Fruit fly (Drosophila melanogaster): Measurements from ENCODE around the gene CG33272.
A peak's percentile ranks its signal among the peaks of the same experiment; 100 is the strongest.

The CG33272 gene

DNA sequence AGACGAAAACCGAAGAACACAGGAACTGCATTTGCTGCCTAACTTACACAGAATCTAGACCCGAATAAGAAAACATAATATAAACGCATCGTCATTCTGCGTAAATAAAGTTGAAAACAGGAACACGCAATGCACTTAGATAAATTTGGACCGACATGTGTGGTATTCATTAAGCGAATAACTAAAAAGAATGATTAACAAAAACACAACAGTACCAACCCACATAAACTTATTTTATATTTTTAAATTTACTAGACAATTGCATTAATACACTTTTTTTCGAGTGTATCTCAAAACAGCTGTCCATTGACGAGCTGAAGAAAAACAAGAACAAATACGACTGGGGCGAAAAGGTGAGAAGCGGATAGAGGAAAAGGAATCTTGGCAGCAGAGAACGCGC lies 43.9 kb upstream of the CG33272 start (continued):
- TF ChIP-seq Gsc (GFP tag; IDR thresholded peaks at IDR 0.05) (no peak; the same call in 1 of the 2 replicates), Doc2 (GFP tag; IDR thresholded peaks at IDR 0.05) (no peak), ATbp (GFP tag; optimal IDR thresholded peaks at IDR 0.05) (peak; percentile 68), aop (GFP tag; IDR thresholded peaks at IDR 0.05) (peak; percentile 63; the same call in 1 of the 2 replicates), CG7745 (tag; optimal IDR thresholded peaks at IDR 0.05) (peak; percentile 65), Max (GFP tag; optimal IDR thresholded peaks at IDR 0.05) (peak; percentile 84), salm (tag; optimal IDR thresholded peaks at IDR 0.05) (peak; percentile 18), CG9727 (GFP tag; optimal IDR thresholded peaks at IDR 0.05) (peak; percentile 95), CG10959 (GFP tag; IDR thresholded peaks at IDR 0.05) (peak; percentile 95), CG9817 (tag; optimal IDR thresholded peaks at IDR 0.05) (no peak), Chrac-16 (GFP tag; optimal IDR thresholded peaks at IDR 0.05) (peak; percentile 87), CG7963 (GFP tag; IDR thresholded peaks at IDR 0.05; ENCODE audit: partially characterized antibody) (no peak), Mad (GFP tag; optimal IDR thresholded peaks at IDR 0.05) (peak; percentile 81), lilli (GFP tag; optimal IDR thresholded peaks at IDR 0.05) (peak; percentile 77), CG33557 (GFP tag; optimal IDR thresholded peaks at IDR 0.05) (peak; percentile 94), CG11696 (GFP tag; IDR thresholded peaks at IDR 0.05) (peak; percentile 67), CG9215 (GFP tag; IDR thresholded peaks at IDR 0.05) (peak; percentile 47; the same call in 1 of the 2 replicates), CG15696 (tag; optimal IDR thresholded peaks at IDR 0.05) (peak; percentile 96), CG8944 (GFP tag; optimal IDR thresholded peaks at IDR 0.05) (peak; percentile 75), Dbx (GFP tag; IDR thresholded peaks at IDR 0.05) (0 out of 3 replicates have a peak, but pooled peaks have one; percentile 11), ftz-f1 (GFP tag; optimal IDR thresholded peaks at IDR 0.05) (no peak), CG11247 (GFP tag; IDR thresholded peaks at IDR 0.05) (peak; percentile 50; the same call in 1 of the 2 replicates), D (optimal IDR thresholded peaks at IDR 0.05) (no peak), D (GFP tag; optimal IDR thresholded peaks at IDR 0.05) (peak; percentile 89), Poxn (GFP tag; IDR thresholded peaks at IDR 0.05) (no peak), Hr3 (GFP tag; optimal IDR thresholded peaks at IDR 0.05) (peak; percentile 77), CG4854 (GFP tag; optimal IDR thresholded peaks at IDR 0.05) (peak; percentile 74), CG14965 (GFP tag; optimal IDR thresholded peaks at IDR 0.05; ENCODE audit: borderline replicate concordance) (peak; percentile 46), H2.0 (GFP tag; IDR thresholded peaks at IDR 0.05) (peak; percentile 29; the same call in 1 of the 2 replicates), CG12236 (GFP tag; optimal IDR thresholded peaks at IDR 0.05) (peak; percentile 65), E2f2 (GFP tag; IDR thresholded peaks at IDR 0.05) (peak; percentile 40; the same call in 1 of the 2 replicates), nerfin-1 (tag; optimal IDR thresholded peaks at IDR 0.05) (peak; percentile 79), bowl (GFP tag; IDR thresholded peaks at IDR 0.05) (no peak), CG18476 (GFP tag; optimal IDR thresholded peaks at IDR 0.05) (peak; percentile 84), Kr (GFP tag; optimal IDR thresholded peaks at IDR 0.05) (peak; percentile 58), CG11723 (GFP tag; optimal IDR thresholded peaks at IDR 0.05) (peak; percentile 70), Deaf1 (tag; optimal IDR thresholded peaks at IDR 0.05) (peak; percentile 53), Taf1 (GFP tag; IDR thresholded peaks at IDR 0.05) (no peak), CG18011 (GFP tag; optimal IDR thresholded peaks at IDR 0.05) (no peak), Nf-YB (GFP tag; optimal IDR thresholded peaks at IDR 0.05) (peak; percentile 77), CG3281 (GFP tag; optimal IDR thresholded peaks at IDR 0.05) (peak; percentile 50), abd-A (tag; optimal IDR thresholded peaks at IDR 0.05) (no peak), CG12104 (GFP tag; optimal IDR thresholded peaks at IDR 0.05) (peak; percentile 78), CG31365 (tag; optimal IDR thresholded peaks at IDR 0.05) (peak; percentile 4), CG10274 (GFP tag; optimal IDR thresholded peaks at IDR 0.05) (peak; percentile 31), zen2 (GFP tag; IDR thresholded peaks at IDR 0.05; ENCODE audit: partially characterized antibody) (no peak), dpn (GFP tag; optimal IDR thresholded peaks at IDR 0.05) (peak; percentile 70 to 80), CG11456 (GFP tag; IDR thresholded peaks at IDR 0.05) (peak; percentile 63; the same call in 1 of the 3 replicates), tna (GFP tag; IDR thresholded peaks at IDR 0.05; ENCODE audit: partially characterized antibody) (no peak), row (GFP tag; IDR thresholded peaks at IDR 0.05) (peak; percentile 79), eve (GFP tag; optimal IDR thresholded peaks at IDR 0.05) (peak in 1 of 2 experiments; percentile 87)
